Worm (Caenorhabditis elegans): ENCODE data around the gene slc-25A29.

DNA sequence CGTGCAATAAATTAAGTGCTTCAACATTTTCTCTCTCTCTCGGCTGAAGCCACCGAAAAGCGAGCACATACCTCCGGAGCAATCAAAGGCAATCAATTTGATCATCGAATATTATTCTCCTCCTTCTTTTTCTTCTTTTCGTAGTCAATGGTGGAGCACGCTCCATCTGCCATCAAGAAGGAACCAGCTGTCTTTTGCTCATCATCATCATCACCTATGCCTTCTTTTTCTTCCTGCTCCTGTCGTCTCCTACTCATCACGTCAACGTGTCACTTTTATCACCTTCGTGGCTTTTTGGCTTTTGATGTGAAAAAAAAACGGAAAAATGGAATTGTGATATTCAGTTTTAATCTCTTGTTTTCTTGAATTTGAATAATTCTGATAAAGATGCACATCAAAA, 32.3 kb downstream of the slc-25A29 start:
- no peak for TF ChIP-seq ztf-23 (GFP tag; IDR thresholded peaks at IDR 0.05)
- TF ChIP-seq flt-1 (GFP tag; IDR thresholded peaks at IDR 0.05): no peak
- TF ChIP-seq klf-2 (GFP tag; conservative IDR thresholded peaks at IDR 0.05): no peak
- TF ChIP-seq T22C8.4 (GFP tag; IDR thresholded peaks at IDR 0.05): no peak
- no peak for TF ChIP-seq cog-1 (tag; optimal IDR thresholded peaks at IDR 0.05)
- no peak for TF ChIP-seq med-1 (GFP tag; optimal IDR thresholded peaks at IDR 0.05; ENCODE audit: insufficient read depth)

Data from whole organism, midembryonic.